Worm (Caenorhabditis elegans) whole organism, L3 larva: ENCODE measurements around the gene C02D5.2.

ENCODE experiments used
- R02D3.7 ChIP-seq: fragments of 150-350 bp; optimal IDR thresholded peaks from 2 replicates; lab custom pipeline; 2014; ENCODE audit warnings: missing biosample characterization, missing genetic modification characterization
- ZK546.5 ChIP-seq: sonication (generic microtip); optimal IDR thresholded peaks from 2 replicates; lab custom pipeline; 2017; ENCODE audit warnings: missing biosample characterization, missing genetic modification characterization
- aly-2 ChIP-seq: fragments of 150-350 bp; optimal IDR thresholded peaks from 2 replicates; lab custom pipeline; 2014; ENCODE audit warnings: missing biosample characterization, missing genetic modification characterization
- ama-1 ChIP-seq: fragments of 150-350 bp; optimal IDR thresholded peaks from 2 replicates; lab custom pipeline; 2018
- ceh-16 ChIP-seq: sonication (generic microtip); optimal IDR thresholded peaks from 2 replicates; lab custom pipeline; 2017; ENCODE audit warnings: missing biosample characterization, missing genetic modification characterization
- ceh-28 ChIP-seq: fragments of 150-350 bp; optimal IDR thresholded peaks from 2 replicates; lab custom pipeline; 2014; ENCODE audit warnings: missing biosample characterization, missing genetic modification reagents, missing genetic modification characterization
- egl-27 ChIP-seq: sonication (generic microtip); optimal IDR thresholded peaks from 4 replicates; lab custom pipeline; 2017; ENCODE audit warnings: missing biosample characterization, missing genetic modification reagents, missing genetic modification characterization
- elt-1 ChIP-seq: fragments of 150-350 bp; optimal IDR thresholded peaks from 2 replicates; lab custom pipeline; 2014; ENCODE audit warnings: missing biosample characterization, missing genetic modification characterization
- eor-1 ChIP-seq, 2 experiments: fragments of 150-350 bp; optimal IDR thresholded peaks; 2 replicates each; lab custom pipeline; 2014 to 2018; ENCODE audit warnings: missing biosample characterization in 2 of 2, missing genetic modification characterization in 2 of 2
- fkh-10 ChIP-seq: sonication (generic microtip); optimal IDR thresholded peaks from 2 replicates; lab custom pipeline; 2017; ENCODE audit warnings: missing biosample characterization, missing genetic modification reagents, missing genetic modification characterization
- fkh-2 ChIP-seq: fragments of 150-350 bp; optimal IDR thresholded peaks from 2 replicates; lab custom pipeline; 2014; ENCODE audit warnings: missing biosample characterization, missing genetic modification reagents, missing genetic modification characterization
- fos-1 ChIP-seq: fragments of 150-350 bp; optimal IDR thresholded peaks from 2 replicates; lab custom pipeline; 2014; ENCODE audit warnings: missing biosample characterization, missing genetic modification characterization
- hmg-11 ChIP-seq: sonication (generic microtip); optimal IDR thresholded peaks from 2 replicates; lab custom pipeline; 2016; ENCODE audit warnings: missing genetic modification characterization, missing compliant biosample characterization
- jun-1 ChIP-seq: fragments of 150-350 bp; optimal IDR thresholded peaks from 2 replicates; lab custom pipeline; 2014; ENCODE audit warnings: missing biosample characterization, missing genetic modification reagents, missing genetic modification characterization
- lin-15B ChIP-seq: fragments of 150-350 bp; optimal IDR thresholded peaks from 2 replicates; lab custom pipeline; 2014; ENCODE audit warnings: missing biosample characterization, missing genetic modification characterization
- lin-39 ChIP-seq: fragments of 150-350 bp; optimal IDR thresholded peaks from 2 replicates; lab custom pipeline; 2018; ENCODE audit warnings: missing biosample characterization, missing genetic modification reagents, missing genetic modification characterization
- lsy-12 ChIP-seq: sonication (generic microtip); optimal IDR thresholded peaks from 2 replicates; lab custom pipeline; 2016; ENCODE audit warnings: mild to moderate bottlenecking, missing genetic modification characterization, missing compliant biosample characterization
- mml-1 ChIP-seq: fragments of 150-350 bp; sonication (generic microtip); optimal IDR thresholded peaks from 3 replicates; lab custom pipeline; 2014; ENCODE audit warnings: missing biosample characterization, missing genetic modification characterization
- nfya-1 ChIP-seq: sonication (generic microtip); optimal IDR thresholded peaks from 2 replicates; lab custom pipeline; 2017; ENCODE audit warnings: missing genetic modification characterization, mild to moderate bottlenecking, missing compliant biosample characterization, antibody characterized with exemption, moderate library complexity; ENCODE audit not compliant: insufficient read depth
- nhr-11 ChIP-seq: fragments of 150-350 bp; optimal IDR thresholded peaks from 2 replicates; lab custom pipeline; 2014; ENCODE audit warnings: missing biosample characterization, missing genetic modification characterization
- nhr-23 ChIP-seq: fragments of 150-350 bp; optimal IDR thresholded peaks from 2 replicates; lab custom pipeline; 2014; ENCODE audit warnings: missing biosample characterization, missing genetic modification reagents, missing genetic modification characterization
- nhr-237 ChIP-seq: fragments of 150-350 bp; optimal IDR thresholded peaks from 2 replicates; lab custom pipeline; 2014; ENCODE audit warnings: missing biosample characterization, missing genetic modification characterization
- nhr-28 ChIP-seq: fragments of 150-350 bp; optimal IDR thresholded peaks from 2 replicates; lab custom pipeline; 2014; ENCODE audit warnings: missing biosample characterization, missing genetic modification characterization
- nhr-43 ChIP-seq: sonication (generic microtip); optimal IDR thresholded peaks from 2 replicates; lab custom pipeline; 2016; ENCODE audit warnings: mild to moderate bottlenecking, missing genetic modification characterization, missing compliant biosample characterization; ENCODE audit not compliant: poor library complexity, severe bottlenecking
- nhr-67 ChIP-seq: fragments of 150-350 bp; optimal IDR thresholded peaks from 2 replicates; lab custom pipeline; 2014; ENCODE audit warnings: missing biosample characterization, missing genetic modification characterization
- nhr-77 ChIP-seq: fragments of 150-350 bp; optimal IDR thresholded peaks from 2 replicates; lab custom pipeline; 2014; ENCODE audit warnings: missing biosample characterization, missing genetic modification characterization
- pqm-1 ChIP-seq: fragments of 150-350 bp; optimal IDR thresholded peaks from 2 replicates; lab custom pipeline; 2017; ENCODE audit warnings: missing biosample characterization, missing genetic modification characterization, inconsistent platforms
- skn-1 ChIP-seq: fragments of 150-350 bp; optimal IDR thresholded peaks from 2 replicates; lab custom pipeline; 2014; ENCODE audit warnings: missing biosample characterization, missing genetic modification characterization
- tbx-2 ChIP-seq: sonication (generic microtip); optimal IDR thresholded peaks from 2 replicates; lab custom pipeline; 2016; ENCODE audit warnings: mild to moderate bottlenecking, missing genetic modification characterization, missing compliant biosample characterization
- unc-39 ChIP-seq: sonication (generic microtip); optimal IDR thresholded peaks from 4 replicates; lab custom pipeline; 2017; ENCODE audit warnings: missing biosample characterization, missing genetic modification characterization
- ztf-11 ChIP-seq: fragments of 150-350 bp; optimal IDR thresholded peaks from 2 replicates; lab custom pipeline; 2014; ENCODE audit warnings: missing biosample characterization, missing genetic modification characterization
- ztf-4 ChIP-seq: fragments of 150-350 bp; optimal IDR thresholded peaks from 2 replicates; lab custom pipeline; 2014; ENCODE audit warnings: missing biosample characterization, missing genetic modification characterization

Gene C02D5.2

ce11 chrIII:8529002-8529401 lies 28.1 kb upstream of the C02D5.2 start (continued):
- TF ChIP-seq nhr-237 (tag; lab: Kevin White, UChicago) (no peak), jun-1 (no peak), skn-1 (tag; lab: Kevin White, UChicago) (no peak), ceh-28 (peak; percentile 11), nhr-43 (no peak)

- TF ChIP-seq ceh-16 (tag; lab: Kevin White, UChicago) (no peak), mml-1 (tag; lab: Kevin White, UChicago) (no peak)
Measured at ce11 chrIII:8529772-8530171, 27.4 kb upstream of the C02D5.2 start, which contains the start of gene ZC21.10. Gene ZC21.10 (plus strand): TSS chrIII:8530072.

ce11 chrIII:8533900-8534299 lies 23.2 kb upstream of the C02D5.2 start:
- no peak for TF ChIP-seq fos-1 (tag; lab: Kevin White, UChicago)
- TF ChIP-seq aly-2 (tag; lab: Kevin White, UChicago): no peak
- TF ChIP-seq fkh-10 (GFP tag; lab: Kevin White, UChicago): peak; percentile 72
- no peak for TF ChIP-seq elt-1

DNA sequence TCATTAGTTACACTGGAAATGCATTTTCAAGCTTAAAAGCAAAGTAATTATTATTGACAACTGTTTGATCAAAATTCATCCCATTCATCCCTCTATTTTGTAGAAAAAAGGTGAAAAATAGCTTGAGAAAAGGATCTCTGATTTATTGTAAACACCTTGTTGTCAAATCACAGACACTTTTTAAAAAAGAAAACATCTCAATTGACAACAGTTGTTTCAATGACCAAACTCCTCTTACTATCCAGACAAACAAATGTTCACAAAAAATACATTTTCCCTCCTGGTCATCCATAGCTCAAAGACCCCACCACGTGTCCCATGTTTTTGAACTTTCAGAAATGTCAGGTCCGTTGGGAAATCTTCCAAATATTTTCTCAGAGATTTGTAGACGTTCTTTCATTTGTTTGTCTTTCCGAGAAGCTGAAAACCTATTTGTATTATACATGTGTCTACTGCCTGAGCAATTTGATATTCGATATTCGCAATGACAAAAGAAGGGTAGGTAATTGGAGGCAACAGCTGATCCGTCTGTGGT lies 22.4 kb upstream of the C02D5.2 start, which contains the start of gene trp-1:
Gene trp-1, plus strand, starts transcription at position 485 of the 535 bp plus-strand sequence.
- TF ChIP-seq egl-27 (tag; lab: Kevin White, UChicago) (no peak), skn-1 (tag; lab: Kevin White, UChicago) (no peak), lsy-12 (tag; lab: Kevin White, UChicago) (no peak), nhr-28 (no peak)

- TF ChIP-seq ZK546.5 (tag; lab: Kevin White, UChicago): no peak
- TF ChIP-seq nhr-11: no peak
- no peak for TF ChIP-seq fkh-2 (tag; lab: Kevin White, UChicago)
- TF ChIP-seq lsy-12 (tag; lab: Kevin White, UChicago): no peak
Measured at ce11 chrIII:8535445-8535844, 21.7 kb upstream of the C02D5.2 start.

ce11 chrIII:8545515-8545914 lies 11.6 kb upstream of the C02D5.2 start, which contains the start of gene ZC21.6:
Gene ZC21.6 (minus strand): TSS chrIII:8545615.
- TF ChIP-seq ama-1 (lab: Kevin White, UChicago): no peak
- no peak for TF ChIP-seq ztf-11
- TF ChIP-seq lin-39 (tag; lab: Kevin White, UChicago): no peak
- no peak for TF ChIP-seq fkh-2 (tag; lab: Kevin White, UChicago)
- no peak for TF ChIP-seq nhr-237 (tag; lab: Kevin White, UChicago)
- TF ChIP-seq unc-39 (tag; lab: Kevin White, UChicago): no peak
- TF ChIP-seq nhr-67 (tag; lab: Kevin White, UChicago): no peak
- no peak for TF ChIP-seq nhr-77 (tag; lab: Kevin White, UChicago)
- no peak for TF ChIP-seq R02D3.7
- TF ChIP-seq lsy-12 (tag; lab: Kevin White, UChicago): no peak
- TF ChIP-seq nhr-23 (tag; lab: Kevin White, UChicago): no peak
- no peak for TF ChIP-seq hmg-11
- TF ChIP-seq fkh-10 (GFP tag; lab: Kevin White, UChicago): no peak
- no peak for TF ChIP-seq nfya-1 (tag; lab: Kevin White, UChicago)
- no peak for TF ChIP-seq aly-2 (tag; lab: Kevin White, UChicago)
- TF ChIP-seq tbx-2 (tag; lab: Kevin White, UChicago): no peak

ce11 chrIII:8551705-8552104 lies 5.4 kb upstream of the C02D5.2 start:
- TF ChIP-seq nhr-67 (tag; lab: Kevin White, UChicago) (no peak), nhr-77 (tag; lab: Kevin White, UChicago) (no peak), ZK546.5 (tag; lab: Kevin White, UChicago) (no peak), lsy-12 (tag; lab: Kevin White, UChicago) (no peak), nhr-237 (tag; lab: Kevin White, UChicago) (no peak), pqm-1 (tag; lab: Kevin White, UChicago) (no peak), ztf-11 (no peak), fkh-2 (tag; lab: Kevin White, UChicago) (no peak), lin-15B (tag; lab: Kevin White, UChicago) (no peak), tbx-2 (tag; lab: Kevin White, UChicago) (no peak), nfya-1 (tag; lab: Kevin White, UChicago) (no peak), eor-1 (tag; optimal IDR thresholded peaks at IDR 0.05; lab: Kevin White, UChicago) (no peak), ztf-4 (no peak), lin-39 (tag; lab: Kevin White, UChicago) (no peak), unc-39 (tag; lab: Kevin White, UChicago) (no peak), hmg-11 (no peak), aly-2 (tag; lab: Kevin White, UChicago) (no peak), egl-27 (tag; lab: Kevin White, UChicago) (no peak)
